Fruit fly (Drosophila melanogaster): ENCODE measurements around the gene CG7924.
A peak's percentile ranks its signal among the peaks of the same experiment; 100 is the strongest.

Gene CG7924

dm6 chr3L:14253455-14253854, 20.2 kb downstream of the CG7924 start:
- TF ChIP-seq br (GFP tag; optimal IDR thresholded peaks at IDR 0.05) (peak; percentile 41), CG9705 (GFP tag; optimal IDR thresholded peaks at IDR 0.05) (peak; percentile 5), rgr (GFP tag; optimal IDR thresholded peaks at IDR 0.05) (peak; percentile 24), Sp1 (GFP tag; optimal IDR thresholded peaks at IDR 0.05) (peak; percentile 58), Hr83 (GFP tag; optimal IDR thresholded peaks at IDR 0.05; ENCODE audit: poor library complexity, severe bottlenecking) (no peak), HLH106 (tag; optimal IDR thresholded peaks at IDR 0.05) (peak; percentile 67), Dfd (GFP tag; optimal IDR thresholded peaks at IDR 0.05) (no peak), Mio (GFP tag; optimal IDR thresholded peaks at IDR 0.05) (no peak), dmrt93B (GFP tag; optimal IDR thresholded peaks at IDR 0.05) (peak; percentile 24), OdsH (GFP tag; optimal IDR thresholded peaks at IDR 0.05) (peak; percentile 52), ey (GFP tag; optimal IDR thresholded peaks at IDR 0.05) (peak; percentile 35), lola (GFP tag; optimal IDR thresholded peaks at IDR 0.05) (no peak), foxo (GFP tag; optimal IDR thresholded peaks at IDR 0.05) (peak in 1 of 2 experiments; percentile 52), fru (GFP tag; optimal IDR thresholded peaks at IDR 0.05) (peak; percentile 66), tai (GFP tag; optimal IDR thresholded peaks at IDR 0.05) (no peak), Hnf4 (GFP tag; optimal IDR thresholded peaks at IDR 0.05) (no peak), psq (GFP tag; optimal IDR thresholded peaks at IDR 0.05) (peak; percentile 27), woc (GFP tag; optimal IDR thresholded peaks at IDR 0.05) (peak; percentile 48), h (GFP tag; optimal IDR thresholded peaks at IDR 0.05) (peak; percentile 72)

DNA sequence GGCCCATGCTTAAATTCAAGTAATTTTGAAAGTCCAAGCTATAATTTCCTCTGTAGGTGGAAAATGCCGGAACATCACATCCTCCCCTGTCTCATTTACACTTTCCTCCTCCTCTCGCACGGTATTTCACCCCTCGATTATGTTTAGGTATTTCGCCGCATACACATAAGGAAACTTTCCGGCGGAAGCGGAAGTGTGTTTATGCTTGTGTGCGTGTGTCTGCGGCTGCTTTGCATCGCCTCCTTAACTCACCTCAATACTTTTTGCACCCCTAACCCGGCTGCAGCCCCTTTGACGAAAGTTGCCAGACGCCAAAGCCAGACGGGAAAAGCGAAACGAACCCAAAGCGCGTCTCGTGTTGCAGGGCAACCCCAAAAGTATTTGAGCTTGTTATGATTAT, 29.5 kb downstream of the CG7924 start:
- TF ChIP-seq HLH106 (tag; optimal IDR thresholded peaks at IDR 0.05) (no peak), Vsx2 (GFP tag; optimal IDR thresholded peaks at IDR 0.05; ENCODE audit: partially characterized antibody) (no peak), Myc (optimal IDR thresholded peaks at IDR 0.05) (no peak), Rel (GFP tag; optimal IDR thresholded peaks at IDR 0.05) (no peak), Rel (tag; optimal IDR thresholded peaks at IDR 0.05) (no peak), h (GFP tag; optimal IDR thresholded peaks at IDR 0.05) (no peak), Abd-B (GFP tag; optimal IDR thresholded peaks at IDR 0.05) (no peak), dsf (GFP tag; optimal IDR thresholded peaks at IDR 0.05; ENCODE audit: borderline replicate concordance) (no peak), GATAd (GFP tag; optimal IDR thresholded peaks at IDR 0.05) (no peak), Hr83 (GFP tag; optimal IDR thresholded peaks at IDR 0.05; ENCODE audit: poor library complexity, severe bottlenecking) (no peak), Sp1 (GFP tag; optimal IDR thresholded peaks at IDR 0.05) (no peak), br (GFP tag; optimal IDR thresholded peaks at IDR 0.05) (no peak)

dm6 chr3L:14272109-14273070, 39.1 kb downstream of the CG7924 start:
- TF ChIP-seq CG9705 (GFP tag; optimal IDR thresholded peaks at IDR 0.05) = peak; percentile 88
- peak; percentile 91 for TF ChIP-seq rgr (GFP tag; optimal IDR thresholded peaks at IDR 0.05)
- TF ChIP-seq fru (GFP tag; optimal IDR thresholded peaks at IDR 0.05) = peak; percentile 90
- TF ChIP-seq Dif (GFP tag; optimal IDR thresholded peaks at IDR 0.05; ENCODE audit: partially characterized antibody) = peak; percentile 85
- TF ChIP-seq GATAd (GFP tag; optimal IDR thresholded peaks at IDR 0.05) = no peak
- no peak for TF ChIP-seq usp (GFP tag; optimal IDR thresholded peaks at IDR 0.05)
- no peak for TF ChIP-seq jim (GFP tag; optimal IDR thresholded peaks at IDR 0.05)
- TF ChIP-seq ey (GFP tag; optimal IDR thresholded peaks at IDR 0.05) = peak; percentile 58
- peak; percentile 67 for TF ChIP-seq sv (GFP tag; optimal IDR thresholded peaks at IDR 0.05)
- TF ChIP-seq Sp1 (GFP tag; optimal IDR thresholded peaks at IDR 0.05) = peak; percentile 98
- TF ChIP-seq foxo (GFP tag; optimal IDR thresholded peaks at IDR 0.05) = peak in 1 of 2 experiments; percentile 93
- TF ChIP-seq dl (GFP tag; optimal IDR thresholded peaks at IDR 0.05; ENCODE audit: insufficient read depth in 1 of 2, partially characterized antibody in 2 of 2) = peak; percentile 68 to 74
- TF ChIP-seq dmrt93B (GFP tag; optimal IDR thresholded peaks at IDR 0.05) = peak; percentile 92
- no peak for TF ChIP-seq tai (GFP tag; optimal IDR thresholded peaks at IDR 0.05)
- TF ChIP-seq sage (GFP tag; optimal IDR thresholded peaks at IDR 0.05) = no peak
- TF ChIP-seq Dfd (GFP tag; optimal IDR thresholded peaks at IDR 0.05) = peak; percentile 55
- peak; percentile 40 for TF ChIP-seq Vsx2 (GFP tag; optimal IDR thresholded peaks at IDR 0.05; ENCODE audit: partially characterized antibody)
- TF ChIP-seq Jra (GFP tag; optimal IDR thresholded peaks at IDR 0.05) = peak; percentile 36
- TF ChIP-seq N (GFP tag; optimal IDR thresholded peaks at IDR 0.05) = no peak
- TF ChIP-seq CG32264 (GFP tag; optimal IDR thresholded peaks at IDR 0.05) = no peak
- TF ChIP-seq h (GFP tag; optimal IDR thresholded peaks at IDR 0.05) = peak; percentile 92
- TF ChIP-seq brk (GFP tag; optimal IDR thresholded peaks at IDR 0.05) = peak; percentile 82
- TF ChIP-seq dsf (GFP tag; optimal IDR thresholded peaks at IDR 0.05; ENCODE audit: borderline replicate concordance) = no peak
- TF ChIP-seq HLH106 (tag; optimal IDR thresholded peaks at IDR 0.05) = peak; percentile 72
- TF ChIP-seq lola (GFP tag; optimal IDR thresholded peaks at IDR 0.05) = no peak
- TF ChIP-seq Rel (GFP tag; optimal IDR thresholded peaks at IDR 0.05) = peak; percentile 81
- no peak for TF ChIP-seq Rel (tag; optimal IDR thresholded peaks at IDR 0.05)
- peak; percentile 94 for TF ChIP-seq OdsH (GFP tag; optimal IDR thresholded peaks at IDR 0.05)
- TF ChIP-seq psq (GFP tag; optimal IDR thresholded peaks at IDR 0.05) = peak; percentile 98
- TF ChIP-seq CrebA (GFP tag; optimal IDR thresholded peaks at IDR 0.05; ENCODE audit: borderline replicate concordance) = peak; percentile 20
- TF ChIP-seq Hnf4 (GFP tag; optimal IDR thresholded peaks at IDR 0.05) = peak; percentile 38
- TF ChIP-seq Abd-B (GFP tag; optimal IDR thresholded peaks at IDR 0.05) = no peak
- TF ChIP-seq Mio (GFP tag; optimal IDR thresholded peaks at IDR 0.05) = no peak
- TF ChIP-seq Myc (optimal IDR thresholded peaks at IDR 0.05) = no peak
- TF ChIP-seq br (GFP tag; optimal IDR thresholded peaks at IDR 0.05) = peak; percentile 37
- peak; percentile 56 for TF ChIP-seq woc (GFP tag; optimal IDR thresholded peaks at IDR 0.05)

Measured in whole organism, wandering third instar larva.